Worm (Caenorhabditis elegans) whole organism, late embryonic: ENCODE measurements around the gene acs-20.

Experiments
- C08G9.2 ChIP-seq: sonication (generic microtip); optimal IDR thresholded peaks from 2 replicates; lab custom pipeline; 2016; ENCODE audit warnings: mild to moderate bottlenecking, missing genetic modification characterization, moderate library complexity, missing compliant biosample characterization
- C38D4.7 ChIP-seq: fragments of 200-800 bp; sonication (Bioruptor generic); optimal IDR thresholded peaks from 2 replicates; lab custom pipeline; 2018; ENCODE audit warnings: mild to moderate bottlenecking, missing genetic modification characterization, moderate library complexity, missing compliant biosample characterization
- Y22D7AL.16 ChIP-seq: sonication (generic microtip); optimal IDR thresholded peaks from 2 replicates; lab custom pipeline; 2016; ENCODE audit warnings: missing genetic modification characterization, missing compliant biosample characterization
- ama-1 ChIP-seq: fragments of 150-350 bp; optimal IDR thresholded peaks from 2 replicates; lab custom pipeline; 2014
- dve-1 ChIP-seq: sonication (generic microtip); optimal IDR thresholded peaks from 2 replicates; lab custom pipeline; 2017; ENCODE audit warnings: antibody characterized with exemption, mild to moderate bottlenecking, missing genetic modification characterization, missing compliant biosample characterization
- fkh-10 ChIP-seq: fragments of 150-350 bp; optimal IDR thresholded peaks from 2 replicates; lab custom pipeline; 2014; ENCODE audit warnings: missing biosample characterization, missing genetic modification reagents, missing genetic modification characterization
- pha-4 ChIP-seq: fragments of 150-350 bp; optimal IDR thresholded peaks from 2 replicates; lab custom pipeline; 2018; ENCODE audit warnings: missing biosample characterization, missing genetic modification reagents, missing genetic modification characterization
- pqm-1 ChIP-seq: sonication (generic microtip); optimal IDR thresholded peaks from 2 replicates; lab custom pipeline; 2016; ENCODE audit warnings: missing genetic modification characterization, missing compliant biosample characterization

- no peak for TF ChIP-seq ama-1 (lab: Kevin White, UChicago)
- TF ChIP-seq fkh-10, result no peak
- no peak for TF ChIP-seq pqm-1 (tag; lab: Kevin White, UChicago)
- TF ChIP-seq pha-4, result no peak
- no peak for TF ChIP-seq Y22D7AL.16 (tag; lab: Kevin White, UChicago)
- TF ChIP-seq C08G9.2, result no peak
- TF ChIP-seq C38D4.7 (GFP tag; lab: Kevin White, UChicago), result no peak
- TF ChIP-seq dve-1 (tag; lab: Kevin White, UChicago), result no peak
These were observed 8.6 kb downstream of the acs-20 start, which contains the start of gene spe-45 for ce11 chrIV:12389951-12390350.
